Worm (Caenorhabditis elegans): ENCODE measurements around the gene Y94H6A.10.
"Not testable (repeated sequence)": the region's sequence is repeated elsewhere in the genome, so short reads cannot be mapped to it uniquely, and the experiment has no call there.

The Y94H6A.10 gene

DNA sequence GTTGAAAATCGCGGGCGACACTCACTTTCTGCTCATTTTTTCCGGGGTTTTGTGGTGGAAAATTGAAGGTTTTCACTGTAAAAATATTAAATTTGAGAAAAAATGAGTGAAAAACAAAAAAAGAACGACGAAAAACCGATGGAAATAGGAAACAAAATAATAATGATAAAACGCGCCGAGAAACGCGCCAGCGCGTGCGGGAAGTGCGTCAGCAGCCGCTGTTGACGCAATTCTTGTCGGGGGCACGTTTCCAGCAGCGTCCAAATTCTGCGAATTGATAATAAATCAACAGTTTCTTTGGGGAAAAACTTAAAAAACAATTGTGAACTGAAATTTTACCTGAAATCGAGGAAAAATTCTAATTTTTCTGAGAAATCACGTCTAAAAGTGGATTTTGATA lies 15.3 kb upstream of the Y94H6A.10 start, which contains the start of gene ubxn-2 (continued):
- 0 out of 2 replicates have a peak, but pooled peaks have one; percentile 19 for TF ChIP-seq ceh-91 (GFP tag; IDR thresholded peaks at IDR 0.05)
- peak; percentile 65 for TF ChIP-seq F33H1.4 (GFP tag; IDR thresholded peaks at IDR 0.05)
- no peak for TF ChIP-seq snpc-4 (GFP tag; optimal IDR thresholded peaks at IDR 0.05)
- peak in 2 of 4 experiments; percentile 34 to 49 for TF ChIP-seq snpc-4 (tag; optimal IDR thresholded peaks at IDR 0.05)
- TF ChIP-seq repo-1 (tag; optimal IDR thresholded peaks at IDR 0.05) = peak; percentile 59
- peak; percentile 52 for TF ChIP-seq lsl-1 (GFP tag; optimal IDR thresholded peaks at IDR 0.05)
- TF ChIP-seq zfh-2 (GFP tag; conservative IDR thresholded peaks at IDR 0.05) = peak; percentile 30; the same call in 1 of the 2 replicates
- TF ChIP-seq snpc-1.3 (tag; optimal IDR thresholded peaks at IDR 0.05; ENCODE audit: insufficient read depth) = peak; percentile 21
- peak; percentile 76 for TF ChIP-seq pbrm-1 (GFP tag; IDR thresholded peaks at IDR 0.05)
- TF ChIP-seq tlf-1 (GFP tag; optimal IDR thresholded peaks at IDR 0.05) = peak; percentile 56
- TF ChIP-seq unc-130 (GFP tag; optimal IDR thresholded peaks at IDR 0.05) = peak; percentile 19
- TF ChIP-seq gei-17 (GFP tag; optimal IDR thresholded peaks at IDR 0.05) = peak; percentile 18
- TF ChIP-seq hmg-1.2 (GFP tag; IDR thresholded peaks at IDR 0.05) = peak; percentile 51
- peak in 1 of 3 experiments; percentile 70 for TF ChIP-seq lin-35 (GFP tag; optimal IDR thresholded peaks at IDR 0.05)
- TF ChIP-seq cebp-1 (GFP tag; IDR thresholded peaks at IDR 0.05) = no peak
- peak; percentile 78 for TF ChIP-seq cebp-1 (tag; optimal IDR thresholded peaks at IDR 0.05)
- peak; percentile 64 for TF ChIP-seq attf-5 (GFP tag; optimal IDR thresholded peaks at IDR 0.05)
- no peak for TF ChIP-seq egrh-3 (GFP tag; IDR thresholded peaks at IDR 0.05)
- TF ChIP-seq K11D2.4 (GFP tag; IDR thresholded peaks at IDR 0.05) = peak; percentile 71
- peak; percentile 34 for TF ChIP-seq xnd-1 (tag; optimal IDR thresholded peaks at IDR 0.05)
- peak; percentile 48 for TF ChIP-seq dpl-1 (GFP tag; optimal IDR thresholded peaks at IDR 0.05)
- TF ChIP-seq rec-8 (tag; optimal IDR thresholded peaks at IDR 0.05) = peak in 1 of 2 experiments; percentile 1
- peak; percentile 33 for TF ChIP-seq atf-7 (tag; optimal IDR thresholded peaks at IDR 0.05)
- no peak for TF ChIP-seq egl-18 (GFP tag; IDR thresholded peaks at IDR 0.05)
- no peak for TF ChIP-seq sdz-38 (tag; optimal IDR thresholded peaks at IDR 0.05)
- TF ChIP-seq D2030.7 (GFP tag; IDR thresholded peaks at IDR 0.05) = peak; percentile 64
- TF ChIP-seq lin-54 (GFP tag; optimal IDR thresholded peaks at IDR 0.05) = peak; percentile 79
- peak; percentile 83 for TF ChIP-seq dox-1 (GFP tag; IDR thresholded peaks at IDR 0.05)
- TF ChIP-seq K12H6.12 (tag; optimal IDR thresholded peaks at IDR 0.05) = no peak

- TF ChIP-seq hmg-20 (GFP tag; IDR thresholded peaks at IDR 0.05); Y67H2A.10 (GFP tag; conservative IDR thresholded peaks at IDR 0.05); F55B11.4 (tag; optimal IDR thresholded peaks at IDR 0.05; ENCODE audit: borderline replicate concordance, insufficient read depth): not testable (repeated sequence)
Observed at ce11 chrIV:2719734-2720133, 9.3 kb upstream of the Y94H6A.10 start, which contains the start of gene ndua-12. ndua-12 (minus strand) TSS chrIV:2719834.

ce11 chrIV:2716474-2716873 lies 6.0 kb upstream of the Y94H6A.10 start, which contains the start of gene Y94H6A.7:
Y94H6A.7 (minus strand) TSS chrIV:2716574.
- TF ChIP-seq aptf-3, madf-6, dox-1 (GFP tag; IDR thresholded peaks at IDR 0.05): not testable (repeated sequence)

ce11 chrIV:2712935-2713334 lies 2.5 kb upstream of the Y94H6A.10 start, which contains the start of gene Y94H6A.12:
Y94H6A.12 (minus strand) TSS chrIV:2713035.
- TF ChIP-seq rcor-1 (GFP tag; IDR thresholded peaks at IDR 0.05) = no peak
- no peak for TF ChIP-seq ceh-58 (GFP tag; IDR thresholded peaks at IDR 0.05)
- no peak for TF ChIP-seq hsf-1 (GFP tag; IDR thresholded peaks at IDR 0.05)
- no peak for TF ChIP-seq madf-3 (GFP tag; IDR thresholded peaks at IDR 0.05)
- TF ChIP-seq F22D6.2 (tag; optimal IDR thresholded peaks at IDR 0.05) = no peak
- TF ChIP-seq B0035.1 (tag; optimal IDR thresholded peaks at IDR 0.05) = no peak
- no peak for TF ChIP-seq Y67H2A.10 (GFP tag; conservative IDR thresholded peaks at IDR 0.05)
- no peak for TF ChIP-seq C17E4.6 (GFP tag; IDR thresholded peaks at IDR 0.05)
- TF ChIP-seq rec-8 (tag; optimal IDR thresholded peaks at IDR 0.05) = no peak

Data from whole organism, young adult.